Fruit fly (Drosophila melanogaster): ENCODE measurements around the gene Gr10a.

DNA sequence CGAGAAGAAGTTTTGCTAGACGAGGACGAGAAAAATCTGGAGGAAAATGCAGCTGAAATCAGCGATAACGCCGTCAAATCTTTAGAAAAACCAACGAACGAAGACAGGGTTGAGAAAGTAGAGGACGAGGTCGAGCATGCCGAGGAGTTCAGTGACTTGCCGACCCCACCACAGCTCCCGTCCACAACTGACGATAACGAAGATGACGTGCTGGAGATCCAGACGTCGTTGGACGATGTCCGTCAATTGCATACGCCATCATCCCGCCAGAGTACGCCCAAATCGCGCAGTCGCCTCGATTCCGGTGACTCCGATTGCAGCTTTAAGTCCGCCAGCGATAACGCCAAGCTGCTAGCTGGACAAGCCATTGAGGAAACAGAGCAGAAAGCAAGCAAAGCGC is 39.9 kb upstream of the Gr10a start:
- TF ChIP-seq CG8478 (optimal IDR thresholded peaks at IDR 0.05), result no peak
- no peak for TF ChIP-seq CTCF (optimal IDR thresholded peaks at IDR 0.05)
